Fruit fly (Drosophila melanogaster): ENCODE measurements around the gene CG11779.

The CG11779 gene

DNA sequence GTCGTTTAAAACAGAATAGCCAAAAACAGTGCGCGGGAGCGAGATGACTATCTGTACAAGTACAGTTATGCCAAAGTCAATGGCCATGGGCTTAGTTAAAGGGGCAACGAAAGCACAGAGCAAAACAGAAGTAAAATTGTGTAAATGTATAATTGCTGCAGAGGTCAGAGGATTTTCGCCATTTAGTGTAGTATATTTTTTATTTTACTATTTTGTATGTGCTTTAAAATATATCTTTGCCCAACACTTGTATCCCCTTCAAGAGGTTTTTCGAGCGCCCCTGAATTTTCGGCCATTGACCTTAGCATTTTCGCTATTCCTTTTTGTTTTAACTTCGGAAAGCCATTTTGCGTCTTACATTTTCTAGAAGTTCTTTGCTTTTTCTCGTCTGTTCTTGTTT lies 1.7 kb downstream of the CG11779 start (continued):
- TF ChIP-seq CG32532 (GFP tag; IDR thresholded peaks at IDR 0.05) (peak; percentile 38; the same call in 1 of the 2 replicates), ranshi (GFP tag; IDR thresholded peaks at IDR 0.05) (peak; percentile 53; the same call in 1 of the 2 replicates), fd102C (GFP tag; optimal IDR thresholded peaks at IDR 0.05) (no peak), CG30020 (tag; optimal IDR thresholded peaks at IDR 0.05) (no peak), bowl (GFP tag; IDR thresholded peaks at IDR 0.05) (no peak), CG10366 (GFP tag; IDR thresholded peaks at IDR 0.05) (no peak), Bgb (GFP tag; IDR thresholded peaks at IDR 0.05; ENCODE audit: partially characterized antibody) (no peak), so (GFP tag; IDR thresholded peaks at IDR 0.05) (no peak), ci (GFP tag; IDR thresholded peaks at IDR 0.05) (peak; percentile 49; the same call in 1 of the 3 replicates), Aef1 (GFP tag; IDR thresholded peaks at IDR 0.05) (no peak), CG10147 (GFP tag; optimal IDR thresholded peaks at IDR 0.05) (no peak), pan (optimal IDR thresholded peaks at IDR 0.05) (no peak), pan (GFP tag; optimal IDR thresholded peaks at IDR 0.05 in 1 of 2, IDR thresholded peaks at IDR 0.05 in 1 of 2) (peak in 1 of 2 experiments; percentile 29), CG10321 (GFP tag; IDR thresholded peaks at IDR 0.05) (peak; percentile 65), ase (GFP tag; IDR thresholded peaks at IDR 0.05) (no peak), CG34224 (GFP tag; IDR thresholded peaks at IDR 0.05; ENCODE audit: partially characterized antibody) (no peak), CG9437 (GFP tag; optimal IDR thresholded peaks at IDR 0.05) (no peak), Med (GFP tag) (peak; percentile 80), CG11093 (GFP tag; IDR thresholded peaks at IDR 0.05) (0 out of 3 replicates have a peak, but pooled peaks have one; percentile 6), Camta (GFP tag; optimal IDR thresholded peaks at IDR 0.05) (no peak), CG12236 (GFP tag; optimal IDR thresholded peaks at IDR 0.05) (no peak), chm (GFP tag; IDR thresholded peaks at IDR 0.05) (no peak), CG32767 (GFP tag; IDR thresholded peaks at IDR 0.05) (no peak), CG11696 (GFP tag; IDR thresholded peaks at IDR 0.05) (no peak), CG12769 (tag; optimal IDR thresholded peaks at IDR 0.05) (no peak), dmrt11E (tag; optimal IDR thresholded peaks at IDR 0.05) (no peak), CG17359 (tag; optimal IDR thresholded peaks at IDR 0.05) (no peak), run (tag; optimal IDR thresholded peaks at IDR 0.05) (no peak), hbn (GFP tag; IDR thresholded peaks at IDR 0.05; ENCODE audit: partially characterized antibody) (no peak), abd-A (tag; optimal IDR thresholded peaks at IDR 0.05) (no peak), CG30431 (GFP tag; optimal IDR thresholded peaks at IDR 0.05) (no peak), Xbp1 (GFP tag; optimal IDR thresholded peaks at IDR 0.05) (no peak), Sry-β (GFP tag; optimal IDR thresholded peaks at IDR 0.05) (no peak), chif (GFP tag; optimal IDR thresholded peaks at IDR 0.05) (no peak), fu2 (GFP tag; optimal IDR thresholded peaks at IDR 0.05) (no peak), Adf1 (GFP tag; IDR thresholded peaks at IDR 0.05) (no peak), bcd (GFP tag; optimal IDR thresholded peaks at IDR 0.05) (no peak), ftz-f1 (GFP tag; optimal IDR thresholded peaks at IDR 0.05) (no peak), NfI (GFP tag; optimal IDR thresholded peaks at IDR 0.05) (no peak), B-H1 (GFP tag; IDR thresholded peaks at IDR 0.05) (no peak), mirr (GFP tag; optimal IDR thresholded peaks at IDR 0.05) (no peak), CG7928 (GFP tag; optimal IDR thresholded peaks at IDR 0.05) (no peak), HHEX (GFP tag; optimal IDR thresholded peaks at IDR 0.05) (no peak), oc (tag; optimal IDR thresholded peaks at IDR 0.05) (no peak), Xrp1 (GFP tag; IDR thresholded peaks at IDR 0.05) (peak; percentile 23; the same call in 1 of the 2 replicates), CG17328 (GFP tag; IDR thresholded peaks at IDR 0.05) (no peak), lab (GFP tag; optimal IDR thresholded peaks at IDR 0.05) (no peak), pfk (GFP tag; optimal IDR thresholded peaks at IDR 0.05) (no peak), CG17829 (tag; optimal IDR thresholded peaks at IDR 0.05) (no peak), CG7357 (GFP tag; IDR thresholded peaks at IDR 0.05) (no peak), Mrtf (GFP tag; IDR thresholded peaks at IDR 0.05) (no peak), sisA (GFP tag; IDR thresholded peaks at IDR 0.05) (0 out of 2 replicates have a peak, but pooled peaks have one; percentile 3)

Data from whole organism, embryonic.